Fruit fly (Drosophila melanogaster): ENCODE measurements around the gene CG17110.

Gene CG17110

DNA sequence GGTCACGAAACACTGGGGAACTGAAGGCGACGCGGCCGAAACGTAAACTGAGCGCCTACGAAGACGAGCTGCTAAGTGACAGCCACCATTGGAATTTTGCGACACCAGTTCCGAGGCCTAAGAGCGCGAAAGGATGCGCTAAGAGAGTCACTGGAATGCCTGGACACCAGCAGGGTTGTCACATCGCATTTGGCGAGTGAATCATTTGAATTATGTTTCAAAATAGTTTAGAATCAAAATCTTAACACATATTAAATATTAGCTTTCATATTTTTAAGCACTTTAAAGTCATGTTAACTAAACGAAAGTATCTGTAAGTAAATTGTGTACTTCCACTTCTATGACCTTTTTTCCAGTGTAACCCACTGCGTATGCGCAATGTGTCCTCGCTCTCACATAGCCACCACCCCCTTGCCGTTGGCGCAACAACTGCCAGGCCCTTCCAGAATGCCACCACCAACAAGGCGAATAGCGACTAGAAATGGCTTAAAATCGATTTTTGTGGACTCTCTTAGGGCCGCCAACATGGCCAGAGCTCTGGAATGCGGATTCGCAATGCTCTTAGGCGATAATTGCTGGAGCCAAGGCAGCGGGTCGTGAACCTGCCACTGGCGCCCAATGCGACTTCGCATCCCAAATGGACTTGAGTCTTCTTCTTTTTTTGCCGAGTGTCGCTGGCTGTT lies 21.3 kb downstream of the CG17110 start, which contains the start of gene Cow (continued):
- TF ChIP-seq B-H2 (GFP tag; optimal IDR thresholded peaks at IDR 0.05) (peak; percentile 27), CG17912 (GFP tag; optimal IDR thresholded peaks at IDR 0.05) (no peak), vfl (GFP tag; optimal IDR thresholded peaks at IDR 0.05) (peak; percentile 18), E2f1 (GFP tag; IDR thresholded peaks at IDR 0.05) (peak; percentile 74), emc (GFP tag; optimal IDR thresholded peaks at IDR 0.05) (no peak), CG1603 (tag; optimal IDR thresholded peaks at IDR 0.05) (peak; percentile 69), Doc2 (GFP tag; IDR thresholded peaks at IDR 0.05) (no peak), CG6654 (GFP tag; optimal IDR thresholded peaks at IDR 0.05) (no peak), CG1647 (GFP tag; optimal IDR thresholded peaks at IDR 0.05) (no peak), scrt (GFP tag; optimal IDR thresholded peaks at IDR 0.05) (peak; percentile 73), CG9727 (GFP tag; optimal IDR thresholded peaks at IDR 0.05) (peak; percentile 60), pum (GFP tag; optimal IDR thresholded peaks at IDR 0.05) (peak; percentile 46), wor (GFP tag; IDR thresholded peaks at IDR 0.05) (no peak), Lim3 (GFP tag; IDR thresholded peaks at IDR 0.05) (no peak), H2.0 (GFP tag; IDR thresholded peaks at IDR 0.05) (peak; percentile 35; the same call in 1 of the 2 replicates), Antp (GFP tag; optimal IDR thresholded peaks at IDR 0.05) (peak; percentile 32), vvl (GFP tag; IDR thresholded peaks at IDR 0.05) (peak; percentile 77), C15 (GFP tag; IDR thresholded peaks at IDR 0.05) (0 out of 3 replicates have a peak, but pooled peaks have one; percentile 49), Sry-β (GFP tag; optimal IDR thresholded peaks at IDR 0.05) (no peak), Dad (GFP tag; optimal IDR thresholded peaks at IDR 0.05) (no peak), Atf3 (GFP tag; optimal IDR thresholded peaks at IDR 0.05) (no peak), CG15073 (GFP tag; optimal IDR thresholded peaks at IDR 0.05) (no peak), phol (tag; optimal IDR thresholded peaks at IDR 0.05) (peak; percentile 52), rib (GFP tag; IDR thresholded peaks at IDR 0.05) (no peak), klu (GFP tag; IDR thresholded peaks at IDR 0.05) (no peak), CG9817 (tag; optimal IDR thresholded peaks at IDR 0.05) (peak; percentile 55), CG16813 (GFP tag; IDR thresholded peaks at IDR 0.05; ENCODE audit: partially characterized antibody) (no peak), GATAe (GFP tag; conservative IDR thresholded peaks at IDR 0.05) (no peak), unpg (GFP tag; optimal IDR thresholded peaks at IDR 0.05) (peak; percentile 50), hb (GFP tag; IDR thresholded peaks at IDR 0.05; ENCODE audit: partially characterized antibody) (no peak), CG10274 (GFP tag; optimal IDR thresholded peaks at IDR 0.05) (no peak), sna (GFP tag; IDR thresholded peaks at IDR 0.05; ENCODE audit: partially characterized antibody) (no peak), ac (GFP tag; optimal IDR thresholded peaks at IDR 0.05) (no peak), crc (GFP tag; optimal IDR thresholded peaks at IDR 0.05) (peak; percentile 31), Atf-2 (GFP tag; optimal IDR thresholded peaks at IDR 0.05) (peak; percentile 36), CG4854 (GFP tag; optimal IDR thresholded peaks at IDR 0.05) (no peak), nau (GFP tag; optimal IDR thresholded peaks at IDR 0.05) (peak; percentile 56), CG11695 (GFP tag; IDR thresholded peaks at IDR 0.05) (peak; percentile 72; the same call in 2 of the 3 replicates), CG1233 (GFP tag; optimal IDR thresholded peaks at IDR 0.05) (no peak), Eip74EF (GFP tag; optimal IDR thresholded peaks at IDR 0.05) (no peak), Kr (GFP tag; optimal IDR thresholded peaks at IDR 0.05) (no peak), NC2α (GFP tag; optimal IDR thresholded peaks at IDR 0.05) (no peak), Spps (tag; optimal IDR thresholded peaks at IDR 0.05) (no peak), zen2 (GFP tag; IDR thresholded peaks at IDR 0.05; ENCODE audit: partially characterized antibody) (no peak), CTCF (GFP tag; optimal IDR thresholded peaks at IDR 0.05) (no peak), CG13296 (GFP tag; optimal IDR thresholded peaks at IDR 0.05) (peak; percentile 71), CG6272 (GFP tag; IDR thresholded peaks at IDR 0.05) (peak; percentile 71), twi (tag; optimal IDR thresholded peaks at IDR 0.05) (no peak), Doc3 (GFP tag; IDR thresholded peaks at IDR 0.05; ENCODE audit: partially characterized antibody) (no peak), croc (GFP tag; conservative IDR thresholded peaks at IDR 0.05) (no peak), CG33213 (GFP tag; optimal IDR thresholded peaks at IDR 0.05) (peak; percentile 15)

Measured in whole organism, embryonic.